Worm (Caenorhabditis elegans) whole organism, L2 larva: ENCODE results near the gene F07E5.8.
"Not testable (repeated sequence)": the region's sequence is repeated elsewhere in the genome, so short reads cannot be mapped to it uniquely, and the experiment has no call there.

Experiments used
- nhr-25 ChIP-seq: fragments of 150-350 bp; sonication (generic microtip); optimal IDR thresholded peaks from 3 replicates; lab custom pipeline; 2014; ENCODE audit warnings: missing biosample characterization, missing genetic modification characterization
- skn-1 ChIP-seq: sonication (generic microtip); optimal IDR thresholded peaks from 2 replicates; lab custom pipeline; 2017; ENCODE audit warnings: missing biosample characterization, missing genetic modification characterization
- zag-1 ChIP-seq: fragments of 150-350 bp; optimal IDR thresholded peaks from 2 replicates; lab custom pipeline; 2014; ENCODE audit warnings: missing biosample characterization, missing genetic modification characterization

F07E5.8 gene

ce11 chrII:2023514-2023913 lies 51.9 kb downstream of the F07E5.8 start, which contains the start of gene cya-2:
Gene cya-2 (minus strand): TSS chrII:2023614.
- not testable (repeated sequence) for TF ChIP-seq skn-1; zag-1 (tag; lab: Kevin White, UChicago); nhr-25 (tag; lab: Kevin White, UChicago)
